Fruit fly (Drosophila melanogaster): Measurements from ENCODE around the gene Whamy.

- TF ChIP-seq h (optimal IDR thresholded peaks at IDR 0.05) (no peak), Myc (optimal IDR thresholded peaks at IDR 0.05) (no peak), psq (optimal IDR thresholded peaks at IDR 0.05) (no peak), Sin3A (optimal IDR thresholded peaks at IDR 0.05) (no peak), ttk (optimal IDR thresholded peaks at IDR 0.05) (no peak), insv (optimal IDR thresholded peaks at IDR 0.05) (no peak)
These were observed 6.3 kb downstream of the Whamy start, which contains the start of gene Naa80 for dm6 chr3R:9767620-9768592.

Measured in Kc167 (cell line).